Worm (Caenorhabditis elegans): ENCODE measurements around the gene E02H1.6.

The E02H1.6 gene

ce11 chrII:9596401-9596800 is at the start of gene E02H1.6:
Gene E02H1.6 (plus strand): TSS chrII:9596701.
- TF ChIP-seq ceh-82 (tag; optimal IDR thresholded peaks at IDR 0.05) (no peak), unc-39 (tag; optimal IDR thresholded peaks at IDR 0.05) (no peak), nhr-10 (tag; optimal IDR thresholded peaks at IDR 0.05) (no peak), unc-62 (GFP tag; optimal IDR thresholded peaks at IDR 0.05) (no peak), ztf-4 (tag; optimal IDR thresholded peaks at IDR 0.05) (no peak), nhr-77 (tag; optimal IDR thresholded peaks at IDR 0.05) (no peak), elt-3 (tag; optimal IDR thresholded peaks at IDR 0.05) (no peak), ama-1 (optimal IDR thresholded peaks at IDR 0.05) (no peak), nhr-21 (tag; optimal IDR thresholded peaks at IDR 0.05) (no peak), sma-9 (GFP tag; optimal IDR thresholded peaks at IDR 0.05) (no peak), sma-9 (tag; optimal IDR thresholded peaks at IDR 0.05) (no peak), C34F6.9 (tag; optimal IDR thresholded peaks at IDR 0.05) (no peak), skn-1 (tag; optimal IDR thresholded peaks at IDR 0.05) (no peak), ztf-11 (tag; optimal IDR thresholded peaks at IDR 0.05) (no peak)

- TF ChIP-seq lin-11 (tag; optimal IDR thresholded peaks at IDR 0.05) (no peak), ztf-4 (tag; optimal IDR thresholded peaks at IDR 0.05) (no peak), ceh-16 (tag; optimal IDR thresholded peaks at IDR 0.05) (no peak), nhr-25 (tag; optimal IDR thresholded peaks at IDR 0.05) (no peak), nhr-237 (tag; optimal IDR thresholded peaks at IDR 0.05) (no peak), elt-1 (tag; optimal IDR thresholded peaks at IDR 0.05) (no peak), alr-1 (tag; optimal IDR thresholded peaks at IDR 0.05) (no peak), dmd-4 (tag; optimal IDR thresholded peaks at IDR 0.05) (no peak), mab-5 (tag; optimal IDR thresholded peaks at IDR 0.05) (no peak), gmeb-1 (tag; optimal IDR thresholded peaks at IDR 0.05) (no peak), skn-1 (tag; optimal IDR thresholded peaks at IDR 0.05) (no peak), mbf-1 (tag; optimal IDR thresholded peaks at IDR 0.05) (no peak), Y55F3AM.14 (GFP tag; optimal IDR thresholded peaks at IDR 0.05) (no peak), ceh-82 (tag; optimal IDR thresholded peaks at IDR 0.05) (no peak), unc-39 (tag; optimal IDR thresholded peaks at IDR 0.05) (no peak), elt-3 (tag; optimal IDR thresholded peaks at IDR 0.05) (no peak), egl-27 (tag; optimal IDR thresholded peaks at IDR 0.05) (no peak), F13H6.1 (tag; optimal IDR thresholded peaks at IDR 0.05) (no peak)
Measured at ce11 chrII:9550718-9551117, 45.8 kb upstream of the E02H1.6 start, which contains the start of gene sra-6. Gene sra-6 (minus strand): TSS chrII:9550818.

ce11 chrII:9551536-9551935 is 45.0 kb upstream of the E02H1.6 start, which contains the start of gene F35H8.12:
Gene F35H8.12 (plus strand): TSS chrII:9551836.
- no peak for TF ChIP-seq nhr-10 (tag; optimal IDR thresholded peaks at IDR 0.05)
- no peak for TF ChIP-seq lsy-2 (tag; optimal IDR thresholded peaks at IDR 0.05)
- no peak for TF ChIP-seq R02D3.7 (tag; optimal IDR thresholded peaks at IDR 0.05)
- no peak for TF ChIP-seq nhr-12 (tag; optimal IDR thresholded peaks at IDR 0.05)
- TF ChIP-seq blmp-1 (tag; optimal IDR thresholded peaks at IDR 0.05; ENCODE audit: insufficient read depth) = no peak
- TF ChIP-seq ceh-16 (tag; optimal IDR thresholded peaks at IDR 0.05) = no peak
- TF ChIP-seq lin-13 (GFP tag; optimal IDR thresholded peaks at IDR 0.05) = no peak
- no peak for TF ChIP-seq sem-4 (tag; optimal IDR thresholded peaks at IDR 0.05)
- TF ChIP-seq mab-5 (tag; optimal IDR thresholded peaks at IDR 0.05) = no peak
- TF ChIP-seq ZK546.5 (tag; optimal IDR thresholded peaks at IDR 0.05) = no peak
- no peak for TF ChIP-seq unc-39 (tag; optimal IDR thresholded peaks at IDR 0.05)
- no peak for TF ChIP-seq nhr-25 (tag; optimal IDR thresholded peaks at IDR 0.05)
- TF ChIP-seq C34F6.9 (tag; optimal IDR thresholded peaks at IDR 0.05) = no peak

- TF ChIP-seq aly-2 (tag; optimal IDR thresholded peaks at IDR 0.05) (no peak), nhr-23 (tag; optimal IDR thresholded peaks at IDR 0.05) (no peak), ceh-16 (tag; optimal IDR thresholded peaks at IDR 0.05) (no peak), unc-62 (GFP tag; optimal IDR thresholded peaks at IDR 0.05) (no peak), egl-27 (tag; optimal IDR thresholded peaks at IDR 0.05) (no peak), gmeb-1 (tag; optimal IDR thresholded peaks at IDR 0.05) (no peak), ztf-11 (tag; optimal IDR thresholded peaks at IDR 0.05) (no peak)
Measured at ce11 chrII:9553179-9553578, 43.3 kb upstream of the E02H1.6 start, which contains the start of gene F35H8.1. Gene F35H8.1 (minus strand): TSS chrII:9553279.
